Worm (Caenorhabditis elegans) whole organism, L4 larva: ENCODE measurements around the gene C16D9.9.
A peak's percentile ranks its signal among the peaks of the same experiment; 100 is the strongest.

Experiments used
- F37D6.2 ChIP-seq: sonication (generic microtip); optimal IDR thresholded peaks from 2 replicates; lab custom pipeline; 2016; ENCODE audit warnings: mild to moderate bottlenecking, missing genetic modification characterization, missing compliant biosample characterization
- F49E8.2 ChIP-seq: sonication (generic microtip); optimal IDR thresholded peaks from 2 replicates; lab custom pipeline; 2016; ENCODE audit warnings: missing compliant biosample characterization, mild to moderate bottlenecking, missing genetic modification characterization, borderline replicate concordance
- T20F7.1 ChIP-seq: fragments of 200-800 bp; sonication (Bioruptor generic); optimal IDR thresholded peaks from 2 replicates; lab custom pipeline; 2018; ENCODE audit warnings: mild to moderate bottlenecking, missing genetic modification characterization, missing compliant biosample characterization
- Y48G9A.11 ChIP-seq: fragments of 200-800 bp; sonication (Bioruptor generic); IDR thresholded peaks from 2 replicates; pipeline ENCODE4 v1.3.6; 2022; ENCODE audit warnings: missing genetic modification reagents, missing genetic modification characterization, missing compliant biosample characterization
- ZK546.5 ChIP-seq, 2 experiments: sonication (generic microtip); optimal IDR thresholded peaks; 2 replicates each; lab custom pipeline; 2017; ENCODE audit warnings: missing biosample characterization in 2 of 2, missing genetic modification characterization in 2 of 2
- aha-1 ChIP-seq: fragments of 150-350 bp; peaks from one replicate; lab custom pipeline; 2014; ENCODE audit warnings: missing biosample characterization, missing genetic modification characterization
- attf-4 ChIP-seq: sonication (generic microtip); optimal IDR thresholded peaks from 3 replicates; lab custom pipeline; 2017; ENCODE audit warnings: missing biosample characterization, missing genetic modification characterization
- ceh-20 ChIP-seq: fragments of 200-800 bp; sonication (Bioruptor generic); IDR thresholded peaks from 2 replicates; pipeline ENCODE4 v1.3.6; 2022; ENCODE audit warnings: missing genetic modification reagents, missing genetic modification characterization, missing compliant biosample characterization
- ceh-28 ChIP-seq: fragments of 150-350 bp; optimal IDR thresholded peaks from 2 replicates; lab custom pipeline; 2014; ENCODE audit warnings: missing biosample characterization, missing genetic modification reagents, missing genetic modification characterization
- ceh-32 ChIP-seq: sonication (generic microtip); optimal IDR thresholded peaks from 2 replicates; lab custom pipeline; 2016; ENCODE audit warnings: mild to moderate bottlenecking, missing genetic modification characterization, missing compliant biosample characterization; ENCODE audit not compliant: poor library complexity
- ctbp-1 ChIP-seq: fragments of 200-800 bp; sonication (Bioruptor generic); IDR thresholded peaks from 2 replicates; pipeline ENCODE4 v1.3.6; 2022; ENCODE audit warnings: missing genetic modification reagents, missing genetic modification characterization, missing compliant biosample characterization
- daf-16 ChIP-seq, 3 experiments: sonication (generic microtip); optimal IDR thresholded peaks; 2 replicates each; lab custom pipeline; 2016 to 2017; ENCODE audit warnings: missing genetic modification characterization in 3 of 3, missing genetic modification reagents in 3 of 3, mild to moderate bottlenecking in 2 of 3, missing compliant biosample characterization in 2 of 3, missing biosample characterization in 1 of 3, moderate library complexity in 1 of 3
- daf-19 ChIP-seq: fragments of 200-800 bp; sonication (Bioruptor generic); conservative IDR thresholded peaks from 2 replicates; pipeline ENCODE4 v1.3.6; 2022; ENCODE audit warnings: missing genetic modification characterization, missing compliant biosample characterization
- dmd-6 ChIP-seq: fragments of 200-800 bp; sonication (Bioruptor generic); IDR thresholded peaks from 2 replicates; pipeline ENCODE4 v1.3.6; 2022; ENCODE audit warnings: missing genetic modification reagents, missing genetic modification characterization, missing compliant biosample characterization
- dve-1 ChIP-seq: sonication (generic microtip); optimal IDR thresholded peaks from 2 replicates; lab custom pipeline; 2017; ENCODE audit warnings: antibody characterized with exemption, mild to moderate bottlenecking, missing genetic modification characterization, missing compliant biosample characterization; ENCODE audit not compliant: insufficient read depth
- egl-27 ChIP-seq: sonication (generic microtip); optimal IDR thresholded peaks from 3 replicates; lab custom pipeline; 2017; ENCODE audit warnings: missing biosample characterization, missing genetic modification reagents, missing genetic modification characterization
- fos-1 ChIP-seq: fragments of 150-350 bp; optimal IDR thresholded peaks from 2 replicates; lab custom pipeline; 2014; ENCODE audit warnings: missing biosample characterization, missing genetic modification characterization
- gei-8 ChIP-seq: fragments of 200-800 bp; sonication (Bioruptor generic); optimal IDR thresholded peaks from 2 replicates; lab custom pipeline; 2018; ENCODE audit warnings: mild to moderate bottlenecking, missing genetic modification characterization, missing compliant biosample characterization
- hif-1 ChIP-seq, 2 experiments: sonication (generic microtip); optimal IDR thresholded peaks; 2 replicates each; lab custom pipeline; 2016 to 2017; ENCODE audit warnings: missing compliant biosample characterization in 2 of 2, missing genetic modification characterization in 2 of 2, missing genetic modification reagents in 2 of 2, missing genotype in 2 of 2, mild to moderate bottlenecking in 1 of 2
- hlh-11 ChIP-seq: fragments of 200-800 bp; sonication (Bioruptor generic); optimal IDR thresholded peaks from 2 replicates; lab custom pipeline; 2018; ENCODE audit warnings: mild to moderate bottlenecking, missing genetic modification characterization, missing compliant biosample characterization
- hlh-30 ChIP-seq: sonication (generic microtip); optimal IDR thresholded peaks from 2 replicates; lab custom pipeline; 2017; ENCODE audit warnings: antibody characterized with exemption, mild to moderate bottlenecking, missing genetic modification characterization, missing compliant biosample characterization; ENCODE audit not compliant: insufficient read depth
- hmg-1.1 ChIP-seq: fragments of 200-800 bp; sonication (Bioruptor generic); IDR thresholded peaks from 2 replicates; pipeline ENCODE4 v1.3.6; 2022; ENCODE audit warnings: missing genetic modification reagents, missing genetic modification characterization, missing compliant biosample characterization
- lin-1 ChIP-seq: fragments of 200-800 bp; sonication (Bioruptor generic); IDR thresholded peaks from 2 replicates; pipeline ENCODE4 v1.3.6; 2022; ENCODE audit warnings: missing genetic modification reagents, missing genetic modification characterization, missing compliant biosample characterization
- lin-38 ChIP-seq: fragments of 200-800 bp; sonication (Bioruptor generic); IDR thresholded peaks from 2 replicates; pipeline ENCODE4 v1.3.6; 2022; ENCODE audit warnings: missing genetic modification reagents, missing genetic modification characterization, missing compliant biosample characterization
- lsy-2 ChIP-seq, 2 experiments: fragments of 150-350 bp in 1 of 2; sonication (generic microtip) in 1 of 2; optimal IDR thresholded peaks; 2 replicates each; lab custom pipeline; 2014 to 2017; ENCODE audit warnings: missing biosample characterization in 2 of 2, missing genetic modification characterization in 2 of 2
- mdl-1 ChIP-seq, 2 experiments: fragments of 150-350 bp in 1 of 2; sonication (generic microtip) in 1 of 2; optimal IDR thresholded peaks; 2 replicates each; lab custom pipeline; 2014 to 2017; ENCODE audit warnings: missing biosample characterization in 2 of 2, missing genetic modification characterization in 2 of 2
- nhr-102 ChIP-seq: sonication (generic microtip); optimal IDR thresholded peaks from 2 replicates; lab custom pipeline; 2016; ENCODE audit warnings: mild to moderate bottlenecking, missing genetic modification characterization, moderate library complexity, missing compliant biosample characterization
- nhr-28 ChIP-seq: fragments of 150-350 bp; optimal IDR thresholded peaks from 2 replicates; lab custom pipeline; 2014; ENCODE audit warnings: missing biosample characterization, missing genetic modification characterization
- nhr-42 ChIP-seq: fragments of 200-800 bp; sonication (Bioruptor generic); IDR thresholded peaks from 2 replicates; pipeline ENCODE4 v1.3.6; 2022; ENCODE audit warnings: missing genetic modification characterization, missing compliant biosample characterization
- nhr-48 ChIP-seq: sonication (generic microtip); optimal IDR thresholded peaks from 2 replicates; lab custom pipeline; 2016; ENCODE audit warnings: mild to moderate bottlenecking, missing genetic modification characterization, missing compliant biosample characterization
- nhr-6 ChIP-seq: fragments of 150-350 bp; optimal IDR thresholded peaks from 2 replicates; lab custom pipeline; 2014; ENCODE audit warnings: missing biosample characterization, missing genetic modification characterization
- nhr-77 ChIP-seq: fragments of 150-350 bp; optimal IDR thresholded peaks from 2 replicates; lab custom pipeline; 2014; ENCODE audit warnings: missing biosample characterization, missing genetic modification characterization
- pha-4 ChIP-seq, 2 experiments: fragments of 150-350 bp in 1 of 2; fragments of 200-800 bp in 1 of 2; sonication (Bioruptor generic) in 1 of 2; IDR thresholded peaks in 1 of 2; optimal IDR thresholded peaks in 1 of 2; 2 replicates each; pipeline versions ENCODE4 v1.3.6 to Lab custom; 2014 to 2022; ENCODE audit warnings: missing genetic modification characterization in 2 of 2, missing genetic modification reagents in 2 of 2, missing biosample characterization in 1 of 2, missing compliant biosample characterization in 1 of 2
- php-3 ChIP-seq: fragments of 200-800 bp; sonication (Bioruptor generic); IDR thresholded peaks from 2 replicates; pipeline ENCODE4 v1.3.6; 2022; ENCODE audit warnings: missing genetic modification reagents, missing genetic modification characterization, missing compliant biosample characterization
- pqm-1 ChIP-seq: sonication (generic microtip); optimal IDR thresholded peaks from 2 replicates; lab custom pipeline; 2017; ENCODE audit warnings: missing biosample characterization, missing genetic modification characterization
- set-16 ChIP-seq: fragments of 200-800 bp; sonication (Bioruptor generic); IDR thresholded peaks from 2 replicates; pipeline ENCODE4 v1.3.6; 2022; ENCODE audit warnings: missing genetic modification reagents, missing genetic modification characterization, missing compliant biosample characterization
- tag-97 ChIP-seq: fragments of 200-800 bp; sonication (Bioruptor generic); IDR thresholded peaks from 2 replicates; pipeline ENCODE4 v1.3.6; 2022; ENCODE audit warnings: missing genetic modification characterization, missing compliant biosample characterization
- tra-1 ChIP-seq: fragments of 200-800 bp; sonication (Bioruptor generic); IDR thresholded peaks from 2 replicates; pipeline ENCODE4 v1.3.6; 2022; ENCODE audit warnings: missing genetic modification reagents, missing genetic modification characterization, missing compliant biosample characterization
- unc-130 ChIP-seq: sonication (generic microtip); optimal IDR thresholded peaks from 2 replicates; lab custom pipeline; 2016; ENCODE audit warnings: missing genetic modification reagents, missing genetic modification characterization, missing compliant biosample characterization
- unc-62 ChIP-seq, 3 experiments: fragments of 150-350 bp in 1 of 3; sonication (generic microtip); optimal IDR thresholded peaks in 2 of 3; peaks in 1 of 3; 1 replicate in 1 of 3; 2 replicates in 2 of 3; lab custom pipeline; 2014 to 2017; ENCODE audit warnings: missing biosample characterization in 3 of 3, missing genetic modification characterization in 3 of 3, missing genetic modification reagents in 3 of 3, missing genotype in 1 of 3
- zag-1 ChIP-seq: fragments of 150-350 bp; optimal IDR thresholded peaks from 2 replicates; lab custom pipeline; 2014; ENCODE audit warnings: missing biosample characterization, missing genetic modification characterization
- zfp-2 ChIP-seq: sonication (generic microtip); optimal IDR thresholded peaks from 2 replicates; lab custom pipeline; 2016; ENCODE audit warnings: mild to moderate bottlenecking, missing genetic modification characterization, missing compliant biosample characterization
- zip-11 ChIP-seq: fragments of 200-800 bp; sonication (Bioruptor generic); IDR thresholded peaks from 2 replicates; pipeline ENCODE4 v1.3.6; 2022; ENCODE audit warnings: missing genetic modification characterization, missing compliant biosample characterization

C16D9.9 gene

ce11 chrV:8268902-8269301 lies 4.9 kb downstream of the C16D9.9 start, which contains the start of the genes asp-6 and asp-12 (continued):
- TF ChIP-seq lsy-2 (tag; optimal IDR thresholded peaks at IDR 0.05; lab: Kevin White, UChicago), result no peak
- no peak for TF ChIP-seq zfp-2 (tag; lab: Kevin White, UChicago)
- no peak for TF ChIP-seq F37D6.2 (tag; lab: Kevin White, UChicago)

- TF ChIP-seq ctbp-1 (GFP tag; lab: Robert Waterston, UW) (no peak), lin-1 (GFP tag; lab: Robert Waterston, UW) (peak; percentile 84), attf-4 (tag; lab: Kevin White, UChicago) (no peak), hif-1 (tag; optimal IDR thresholded peaks at IDR 0.05; lab: Kevin White, UChicago) (peak in 1 of 2 experiments; percentile 19), daf-19 (GFP tag; lab: Robert Waterston, UW) (no peak), daf-16 (GFP tag; optimal IDR thresholded peaks at IDR 0.05; lab: Kevin White, UChicago) (peak in 1 of 2 experiments; percentile 53), daf-16 (tag; optimal IDR thresholded peaks at IDR 0.05; lab: Kevin White, UChicago) (peak; percentile 82), tra-1 (GFP tag; lab: Robert Waterston, UW) (peak; percentile 35; the same call in 1 of the 2 replicates), gei-8 (GFP tag; lab: Kevin White, UChicago) (no peak), mdl-1 (tag; optimal IDR thresholded peaks at IDR 0.05; lab: Kevin White, UChicago) (no peak), set-16 (GFP tag; lab: Robert Waterston, UW) (no peak), hlh-11 (tag; lab: Kevin White, UChicago) (peak; percentile 75), nhr-102 (tag; lab: Kevin White, UChicago) (peak; percentile 53), T20F7.1 (GFP tag; lab: Kevin White, UChicago) (no peak), tag-97 (GFP tag; lab: Robert Waterston, UW) (no peak), dve-1 (peak; percentile 87), php-3 (GFP tag; lab: Robert Waterston, UW) (peak; percentile 50; the same call in 1 of the 2 replicates), dmd-6 (GFP tag; lab: Robert Waterston, UW) (peak; percentile 84), nhr-48 (tag; lab: Kevin White, UChicago) (peak; percentile 73), hlh-30 (peak; percentile 47), pha-4 (GFP tag; IDR thresholded peaks at IDR 0.05; lab: Robert Waterston, UW) (peak; percentile 29; the same call in 1 of the 2 replicates), pha-4 (tag; optimal IDR thresholded peaks at IDR 0.05; lab: Kevin White, UChicago) (no peak)
These were observed 5.8 kb downstream of the C16D9.9 start for ce11 chrV:8269878-8270277.

ce11 chrV:8271395-8271794 lies 7.4 kb downstream of the C16D9.9 start:
- peak in 1 of 2 experiments; percentile 94 for TF ChIP-seq unc-62 (GFP tag; optimal IDR thresholded peaks at IDR 0.05 in 1 of 2; lab: Kevin White, UChicago)
- TF ChIP-seq unc-62 (tag; optimal IDR thresholded peaks at IDR 0.05; lab: Kevin White, UChicago), result no peak
- TF ChIP-seq zip-11 (GFP tag; lab: Robert Waterston, UW), result no peak

ce11 chrV:8271995-8272394 lies 8.0 kb downstream of the C16D9.9 start, which contains the start of gene asp-5:
Gene asp-5 (plus strand): TSS chrV:8272385.
- peak; percentile 42 for TF ChIP-seq nhr-77 (tag; lab: Kevin White, UChicago)
- TF ChIP-seq ceh-20, result no peak
- no peak for TF ChIP-seq unc-130 (GFP tag; lab: Kevin White, UChicago)
- TF ChIP-seq hlh-11 (tag; lab: Kevin White, UChicago), result peak; percentile 41
- no peak for TF ChIP-seq php-3 (GFP tag; lab: Robert Waterston, UW)
- TF ChIP-seq pqm-1 (tag; lab: Kevin White, UChicago), result peak; percentile 71
- no peak for TF ChIP-seq hlh-30
- no peak for TF ChIP-seq ZK546.5 (tag; optimal IDR thresholded peaks at IDR 0.05; lab: Kevin White, UChicago)
- peak; percentile 57 for TF ChIP-seq nhr-28 (tag; lab: Kevin White, UChicago)
- no peak for TF ChIP-seq nhr-6 (tag; lab: Kevin White, UChicago)
- no peak for TF ChIP-seq nhr-42 (GFP tag; lab: Robert Waterston, UW)
- TF ChIP-seq fos-1 (tag; lab: Kevin White, UChicago), result no peak
- TF ChIP-seq dmd-6 (GFP tag; lab: Robert Waterston, UW), result peak; percentile 26; the same call in 1 of the 2 replicates
- no peak for TF ChIP-seq Y48G9A.11 (GFP tag; lab: Robert Waterston, UW)
- no peak for TF ChIP-seq daf-16 (GFP tag; optimal IDR thresholded peaks at IDR 0.05; lab: Kevin White, UChicago)
- peak; percentile 62 for TF ChIP-seq daf-16 (tag; optimal IDR thresholded peaks at IDR 0.05; lab: Kevin White, UChicago)
- TF ChIP-seq ceh-32 (tag; lab: Kevin White, UChicago), result no peak
- no peak for TF ChIP-seq hmg-1.1
- no peak for TF ChIP-seq lin-38 (GFP tag; lab: Robert Waterston, UW)
- no peak for TF ChIP-seq zag-1 (tag; lab: Kevin White, UChicago)
- TF ChIP-seq egl-27 (tag; lab: Kevin White, UChicago), result no peak
- TF ChIP-seq F49E8.2 (tag; lab: Kevin White, UChicago), result no peak
- no peak for TF ChIP-seq ceh-28
- peak; percentile 69 for TF ChIP-seq aha-1
